Worm (Caenorhabditis elegans) whole organism, young adult: ENCODE measurements around the gene F28G4.4.

Experiments
- B0019.2 ChIP-seq: fragments of 200-800 bp; sonication (Bioruptor generic); conservative IDR thresholded peaks from 2 replicates; pipeline ENCODE4 v1.3.6; 2022; ENCODE audit warnings: missing genetic modification reagents, missing genetic modification characterization, missing compliant biosample characterization
- C06A6.2 ChIP-seq: fragments of 200-800 bp; sonication (Bioruptor generic); conservative IDR thresholded peaks from 2 replicates; pipeline ENCODE4 v1.3.6; 2022; ENCODE audit warnings: missing genetic modification characterization, missing compliant biosample characterization
- C17E4.6 ChIP-seq: fragments of 200-800 bp; sonication (Bioruptor generic); IDR thresholded peaks from 2 replicates; pipeline ENCODE4 v1.3.6; 2022; ENCODE audit warnings: missing genetic modification reagents, missing genetic modification characterization, missing compliant biosample characterization
- D2030.7 ChIP-seq: fragments of 200-800 bp; sonication (Bioruptor generic); IDR thresholded peaks from 2 replicates; pipeline ENCODE4 v1.3.6; 2022; ENCODE audit warnings: missing genetic modification reagents, missing genetic modification characterization, missing compliant biosample characterization
- F33H1.4 ChIP-seq: fragments of 200-800 bp; sonication (Bioruptor generic); IDR thresholded peaks from 2 replicates; pipeline ENCODE4 v1.3.6; 2022; ENCODE audit warnings: missing genetic modification reagents, missing genetic modification characterization, missing compliant biosample characterization
- F49E8.2 ChIP-seq: sonication (generic microtip); optimal IDR thresholded peaks from 3 replicates; lab custom pipeline; 2017; ENCODE audit warnings: missing genetic modification characterization, mild to moderate bottlenecking, missing compliant biosample characterization, antibody characterized with exemption, moderate library complexity; ENCODE audit not compliant: insufficient read depth
- Y53F4B.3 ChIP-seq: fragments of 200-800 bp; sonication (Bioruptor generic); IDR thresholded peaks from 2 replicates; pipeline ENCODE4 v1.3.6; 2022; ENCODE audit warnings: missing genetic modification reagents, missing genetic modification characterization, missing compliant biosample characterization
- Y56A3A.18 ChIP-seq: fragments of 200-800 bp; sonication (Bioruptor generic); IDR thresholded peaks from 2 replicates; pipeline ENCODE4 v1.3.6; 2022; ENCODE audit warnings: missing genetic modification reagents, missing genetic modification characterization, missing compliant biosample characterization
- Y95B8A.8 ChIP-seq: fragments of 200-800 bp; sonication (Bioruptor generic); IDR thresholded peaks from 2 replicates; pipeline ENCODE4 v1.3.6; 2022; ENCODE audit warnings: missing genetic modification reagents, missing genetic modification characterization, missing compliant biosample characterization
- ama-1 ChIP-seq, 3 experiments: fragments of 150-350 bp in 1 of 3; sonication (generic microtip) in 2 of 3; optimal IDR thresholded peaks; 2 replicates each; lab custom pipeline; 2014 to 2018; ENCODE audit warnings: missing biosample characterization in 2 of 3, missing genetic modification characterization in 2 of 3, missing genetic modification reagents in 2 of 3
- atf-7 ChIP-seq: sonication (generic microtip); optimal IDR thresholded peaks from 2 replicates; lab custom pipeline; 2017; ENCODE audit warnings: mild to moderate bottlenecking, missing genetic modification characterization, missing compliant biosample characterization
- athp-1 ChIP-seq: sonication (generic microtip); optimal IDR thresholded peaks from 2 replicates; lab custom pipeline; 2017; ENCODE audit warnings: mild to moderate bottlenecking, missing genetic modification characterization, missing compliant biosample characterization
- attf-3 ChIP-seq: fragments of 200-800 bp; sonication (Bioruptor generic); conservative IDR thresholded peaks from 2 replicates; pipeline ENCODE4 v1.3.6; 2022; ENCODE audit warnings: missing genetic modification reagents, missing genetic modification characterization, missing compliant biosample characterization
- ceh-100 ChIP-seq: fragments of 200-800 bp; sonication (Bioruptor generic); IDR thresholded peaks from 2 replicates; pipeline ENCODE4 v1.3.6; 2022; ENCODE audit warnings: missing genetic modification reagents, missing genetic modification characterization, missing compliant biosample characterization
- ceh-79 ChIP-seq: sonication (generic microtip); optimal IDR thresholded peaks from 2 replicates; lab custom pipeline; 2017; ENCODE audit warnings: mild to moderate bottlenecking, missing genetic modification characterization, missing compliant biosample characterization
- ceh-91 ChIP-seq: fragments of 200-800 bp; sonication (Bioruptor generic); IDR thresholded peaks from 2 replicates; pipeline ENCODE4 v1.3.6; 2022; ENCODE audit warnings: missing genetic modification reagents, missing genetic modification characterization, missing compliant biosample characterization
- dpl-1 ChIP-seq: fragments of 150-350 bp; optimal IDR thresholded peaks from 2 replicates; lab custom pipeline; 2014; ENCODE audit warnings: missing biosample characterization, missing genetic modification reagents, missing genetic modification characterization
- egrh-3 ChIP-seq: fragments of 200-800 bp; sonication (Bioruptor generic); IDR thresholded peaks from 2 replicates; pipeline ENCODE4 v1.3.6; 2022; ENCODE audit warnings: missing genetic modification reagents, missing genetic modification characterization, missing compliant biosample characterization
- ekl-4 ChIP-seq: fragments of 200-800 bp; sonication (Bioruptor generic); IDR thresholded peaks from 2 replicates; pipeline ENCODE4 v1.3.6; 2022; ENCODE audit warnings: missing genetic modification reagents, missing genetic modification characterization, missing compliant biosample characterization
- fkh-3 ChIP-seq: sonication (generic microtip); optimal IDR thresholded peaks from 2 replicates; lab custom pipeline; 2016; ENCODE audit warnings: mild to moderate bottlenecking, missing genetic modification characterization, missing compliant biosample characterization
- hlh-12 ChIP-seq: sonication (generic microtip); optimal IDR thresholded peaks from 2 replicates; lab custom pipeline; 2016; ENCODE audit warnings: missing genetic modification characterization, missing compliant biosample characterization
- hlh-26 ChIP-seq: fragments of 200-800 bp; sonication (Bioruptor generic); conservative IDR thresholded peaks from 2 replicates; pipeline ENCODE4 v1.3.6; 2022; ENCODE audit warnings: missing genetic modification reagents, missing genetic modification characterization, missing compliant biosample characterization
- hrde-1 ChIP-seq: sonication (generic microtip); optimal IDR thresholded peaks from 2 replicates; lab custom pipeline; 2016; ENCODE audit warnings: missing genetic modification characterization, mild to moderate bottlenecking, missing compliant biosample characterization, moderate library complexity, missing genotype, missing genetic modification reagents, borderline replicate concordance
- lag-1 ChIP-seq: fragments of 200-800 bp; sonication (Bioruptor generic); IDR thresholded peaks from 2 replicates; pipeline ENCODE4 v1.3.6; 2022; ENCODE audit warnings: missing genetic modification reagents, missing genetic modification characterization, missing compliant biosample characterization
- lin-26 ChIP-seq: fragments of 200-800 bp; sonication (Bioruptor generic); IDR thresholded peaks from 2 replicates; pipeline ENCODE4 v1.3.6; 2022; ENCODE audit warnings: missing genetic modification reagents, missing genetic modification characterization, missing compliant biosample characterization
- lir-1 ChIP-seq: fragments of 200-800 bp; sonication (Bioruptor generic); conservative IDR thresholded peaks from 2 replicates; pipeline ENCODE4 v1.3.6; 2022; ENCODE audit warnings: missing genetic modification reagents, missing genetic modification characterization, missing compliant biosample characterization
- madf-10 ChIP-seq: sonication (generic microtip); optimal IDR thresholded peaks from 2 replicates; lab custom pipeline; 2016; ENCODE audit warnings: mild to moderate bottlenecking, missing genetic modification characterization, missing compliant biosample characterization
- madf-8 ChIP-seq: fragments of 200-800 bp; sonication (Bioruptor generic); conservative IDR thresholded peaks from 2 replicates; pipeline ENCODE4 v1.3.6; 2022; ENCODE audit warnings: missing genetic modification reagents, missing genetic modification characterization, missing compliant biosample characterization
- mcd-1 ChIP-seq: fragments of 200-800 bp; sonication (Bioruptor generic); IDR thresholded peaks from 2 replicates; pipeline ENCODE4 v1.3.6; 2022; ENCODE audit warnings: missing genetic modification reagents, missing genetic modification characterization, missing compliant biosample characterization
- nhr-80 ChIP-seq: sonication (generic microtip); optimal IDR thresholded peaks from 2 replicates; lab custom pipeline; 2016; ENCODE audit warnings: missing genetic modification characterization, missing compliant biosample characterization
- pha-4 ChIP-seq: fragments of 150-350 bp; sonication (generic microtip); optimal IDR thresholded peaks from 2 replicates; lab custom pipeline; 2014; ENCODE audit warnings: missing biosample characterization, missing genetic modification reagents, missing genetic modification characterization
- snpc-1.1 ChIP-seq: sonication (generic microtip); optimal IDR thresholded peaks from 2 replicates; lab custom pipeline; 2017; ENCODE audit warnings: missing genetic modification characterization, mild to moderate bottlenecking, missing compliant biosample characterization, antibody characterized with exemption, moderate library complexity, missing genotype, missing genetic modification reagents; ENCODE audit not compliant: insufficient read depth
- snpc-1.3 ChIP-seq: sonication (generic microtip); optimal IDR thresholded peaks from 2 replicates; lab custom pipeline; 2017; ENCODE audit warnings: missing genetic modification characterization, mild to moderate bottlenecking, missing compliant biosample characterization, antibody characterized with exemption, moderate library complexity, missing genotype, missing genetic modification reagents; ENCODE audit not compliant: insufficient read depth
- tlf-1 ChIP-seq: fragments of 200-800 bp; sonication (Bioruptor generic); optimal IDR thresholded peaks from 2 replicates; lab custom pipeline; 2018; ENCODE audit warnings: mild to moderate bottlenecking, missing genetic modification characterization, missing compliant biosample characterization
- xnd-1 ChIP-seq: sonication (generic microtip); optimal IDR thresholded peaks from 2 replicates; lab custom pipeline; 2016; ENCODE audit warnings: missing genotype, missing genetic modification reagents, missing genetic modification characterization, missing compliant biosample characterization
- ztf-6 ChIP-seq: fragments of 200-800 bp; sonication (Bioruptor generic); IDR thresholded peaks from 2 replicates; pipeline ENCODE4 v1.3.6; 2022; ENCODE audit warnings: missing genetic modification reagents, missing genetic modification characterization, missing compliant biosample characterization

Gene F28G4.4

DNA sequence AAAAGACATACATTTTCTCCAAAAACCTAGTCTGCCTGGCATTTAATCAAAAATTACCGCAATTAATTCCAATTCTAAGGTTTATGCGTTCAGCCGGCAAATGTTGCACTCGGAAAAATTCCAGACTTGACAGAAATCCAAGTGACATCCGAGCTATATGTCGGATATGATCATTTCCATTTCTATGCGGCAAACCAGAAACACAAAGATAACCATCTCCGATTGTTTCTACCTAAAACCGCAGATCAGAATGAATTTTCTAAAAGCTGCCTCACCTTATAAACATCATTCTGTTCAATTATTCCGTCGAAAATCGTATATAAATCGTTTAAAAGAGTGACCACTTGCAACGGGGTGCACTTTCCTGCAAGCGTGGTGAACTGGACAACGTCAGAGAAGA, 36.6 kb downstream of the F28G4.4 start:
- TF ChIP-seq lir-1 (GFP tag; lab: Robert Waterston, UW) (no peak), hrde-1 (no peak), fkh-3 (tag; lab: Kevin White, UChicago) (no peak), lag-1 (no peak), snpc-1.3 (tag; lab: Kevin White, UChicago) (no peak), C17E4.6 (no peak), mcd-1 (GFP tag; lab: Robert Waterston, UW) (no peak), C06A6.2 (GFP tag; lab: Robert Waterston, UW) (no peak), madf-10 (tag; lab: Kevin White, UChicago) (no peak), F49E8.2 (tag; lab: Kevin White, UChicago) (no peak), madf-8 (no peak), Y56A3A.18 (GFP tag; lab: Robert Waterston, UW) (no peak), ceh-91 (GFP tag; lab: Robert Waterston, UW) (no peak)

DNA sequence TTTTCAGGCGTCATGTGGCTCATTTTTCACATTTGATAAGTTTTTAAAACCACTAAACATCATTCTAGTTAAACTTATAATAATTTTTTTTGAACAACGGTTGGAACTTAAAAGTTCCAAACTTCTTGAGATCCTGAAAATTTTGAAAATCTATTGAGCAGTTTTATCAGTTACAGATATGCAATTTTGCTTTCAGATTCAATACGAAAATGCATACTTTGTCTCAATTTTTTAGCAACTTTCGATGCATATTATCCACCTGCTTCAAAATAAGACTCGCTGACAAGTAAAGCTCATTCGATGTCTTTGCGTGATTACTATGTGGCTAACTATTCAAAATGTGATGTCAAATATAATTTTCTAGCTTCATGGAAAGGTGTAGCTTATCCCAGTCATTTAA, 39.1 kb downstream of the F28G4.4 start, which contains the start of gene srh-95:
srh-95 (plus strand) TSS at position 301 of the 400 bp plus-strand sequence.
- TF ChIP-seq xnd-1 (tag; lab: Kevin White, UChicago): no peak
- no peak for TF ChIP-seq ama-1 (optimal IDR thresholded peaks at IDR 0.05; lab: Kevin White, UChicago)
- no peak for TF ChIP-seq ama-1 (GFP tag; optimal IDR thresholded peaks at IDR 0.05; lab: Kevin White, UChicago)
- TF ChIP-seq D2030.7 (GFP tag; lab: Robert Waterston, UW): no peak
- TF ChIP-seq hlh-12: no peak
- TF ChIP-seq dpl-1 (GFP tag; lab: Kevin White, UChicago): no peak
- TF ChIP-seq nhr-80 (tag; lab: Kevin White, UChicago): no peak

DNA sequence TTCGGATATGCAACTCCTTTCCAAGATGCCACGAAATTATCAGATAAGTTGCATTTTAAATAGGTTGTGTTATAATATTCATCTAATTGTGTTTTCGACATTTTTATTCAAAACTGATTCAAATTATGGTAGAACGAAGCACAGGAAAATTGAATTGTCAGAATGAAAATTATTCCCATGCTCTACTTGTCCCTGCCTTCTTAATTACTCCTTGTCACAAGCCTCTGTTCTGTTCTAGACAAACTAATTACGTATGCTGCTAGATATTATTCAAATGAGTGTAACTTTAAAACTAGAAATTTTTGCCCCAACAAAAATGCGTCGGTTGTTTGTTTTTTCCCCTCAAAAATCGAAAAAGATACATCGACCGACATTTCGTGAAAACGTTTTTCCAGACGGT, 41.6 kb downstream of the F28G4.4 start, which contains the start of gene srh-104:
srh-104 (minus strand) TSS at position 101 of the 400 bp plus-strand sequence.
- TF ChIP-seq ekl-4 (GFP tag; lab: Robert Waterston, UW): no peak
- no peak for TF ChIP-seq Y53F4B.3 (GFP tag; lab: Robert Waterston, UW)
- no peak for TF ChIP-seq B0019.2 (GFP tag; lab: Robert Waterston, UW)
- no peak for TF ChIP-seq athp-1 (tag; lab: Kevin White, UChicago)
- TF ChIP-seq atf-7 (tag; lab: Kevin White, UChicago): no peak
- no peak for TF ChIP-seq hlh-26 (GFP tag; lab: Robert Waterston, UW)
- no peak for TF ChIP-seq lin-26
- no peak for TF ChIP-seq ceh-79 (tag; lab: Kevin White, UChicago)
- no peak for TF ChIP-seq tlf-1 (GFP tag; lab: Kevin White, UChicago)
- TF ChIP-seq snpc-1.1 (tag; lab: Kevin White, UChicago): no peak
- TF ChIP-seq ztf-6: no peak
- TF ChIP-seq attf-3: no peak
- TF ChIP-seq ceh-100: no peak
- no peak for TF ChIP-seq pha-4 (tag; lab: Kevin White, UChicago)
- no peak for TF ChIP-seq egrh-3 (GFP tag; lab: Robert Waterston, UW)
- no peak for TF ChIP-seq F33H1.4
- TF ChIP-seq Y95B8A.8: no peak
